Worm (Caenorhabditis elegans): ENCODE data around the gene ret-1.

The ret-1 gene

DNA sequence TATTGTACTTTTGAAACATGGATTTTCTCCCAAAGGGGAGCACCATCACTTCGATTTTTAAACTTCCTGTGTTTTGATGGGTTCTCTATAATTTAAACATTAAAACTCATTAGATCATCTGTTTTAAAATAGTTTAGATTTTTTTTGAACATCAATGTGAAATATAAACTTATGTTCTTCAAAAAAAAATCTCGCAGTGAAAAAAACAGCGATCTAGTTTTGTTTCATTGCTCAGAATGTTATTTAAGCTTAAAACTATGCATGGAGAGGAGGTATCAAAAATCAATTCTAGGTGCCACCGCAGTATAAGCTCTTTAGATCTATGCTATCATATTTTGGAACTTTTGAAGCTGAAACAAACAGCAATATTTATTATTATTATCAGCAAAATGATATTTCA is 21.0 kb upstream of the ret-1 start, which contains the start of gene gcy-14:
Gene gcy-14, minus strand, starts transcription at position 101 of the 400 bp plus-strand sequence.
- TF ChIP-seq lin-40 (tag; optimal IDR thresholded peaks at IDR 0.05): no peak
- no peak for TF ChIP-seq Y53G8AR.9 (GFP tag; conservative IDR thresholded peaks at IDR 0.05)
- no peak for TF ChIP-seq egl-18 (GFP tag; IDR thresholded peaks at IDR 0.05)
- TF ChIP-seq fkh-3 (tag; optimal IDR thresholded peaks at IDR 0.05): no peak
- TF ChIP-seq B0035.1 (tag; optimal IDR thresholded peaks at IDR 0.05): no peak
- no peak for TF ChIP-seq him-1 (tag; optimal IDR thresholded peaks at IDR 0.05)
- TF ChIP-seq cebp-2 (GFP tag; IDR thresholded peaks at IDR 0.05): no peak
- no peak for TF ChIP-seq hrde-1 (tag; optimal IDR thresholded peaks at IDR 0.05; ENCODE audit: borderline replicate concordance)
- TF ChIP-seq K12H6.12 (tag; optimal IDR thresholded peaks at IDR 0.05): no peak
- TF ChIP-seq cebp-1 (GFP tag; IDR thresholded peaks at IDR 0.05): no peak
- TF ChIP-seq cebp-1 (tag; optimal IDR thresholded peaks at IDR 0.05): no peak
- TF ChIP-seq rpc-1 (optimal IDR thresholded peaks at IDR 0.05): no peak
- TF ChIP-seq rpc-1 (tag; optimal IDR thresholded peaks at IDR 0.05): no peak
- no peak for TF ChIP-seq F57A8.1 (GFP tag; optimal IDR thresholded peaks at IDR 0.05)
- TF ChIP-seq F49E8.2 (tag; optimal IDR thresholded peaks at IDR 0.05; ENCODE audit: insufficient read depth): no peak
- TF ChIP-seq somi-1 (GFP tag; optimal IDR thresholded peaks at IDR 0.05): no peak
- no peak for TF ChIP-seq unc-62 (GFP tag; optimal IDR thresholded peaks at IDR 0.05)
- TF ChIP-seq mel-28 (tag; optimal IDR thresholded peaks at IDR 0.05; ENCODE audit: borderline replicate concordance): no peak
- no peak for TF ChIP-seq attf-6 (GFP tag; IDR thresholded peaks at IDR 0.05)
- no peak for TF ChIP-seq T26A5.8 (tag; optimal IDR thresholded peaks at IDR 0.05)
- no peak for TF ChIP-seq ztf-28 (GFP tag; IDR thresholded peaks at IDR 0.05)

DNA sequence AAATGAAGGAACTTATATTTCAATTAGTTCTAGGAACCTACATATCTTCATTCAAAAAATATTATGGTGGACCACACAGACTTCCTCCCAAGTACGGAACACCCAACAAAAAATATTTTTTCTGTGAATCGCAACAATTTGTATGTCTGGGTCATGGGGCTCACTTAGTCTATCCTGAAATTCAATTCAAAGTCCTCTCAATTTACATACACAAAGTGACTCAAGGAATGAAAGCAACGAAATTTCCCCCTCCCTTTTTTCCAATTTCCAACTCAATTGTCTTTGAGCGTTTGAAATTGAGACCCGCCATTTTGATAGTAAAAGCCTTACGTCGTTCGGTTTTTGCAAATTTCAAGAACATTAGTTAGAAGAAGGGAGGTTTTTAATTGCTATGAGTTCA is 12.2 kb upstream of the ret-1 start:
- TF ChIP-seq ztf-25 (GFP tag; IDR thresholded peaks at IDR 0.05) (no peak), rpc-1 (optimal IDR thresholded peaks at IDR 0.05) (no peak), rpc-1 (tag; optimal IDR thresholded peaks at IDR 0.05) (no peak), B0261.1 (tag; optimal IDR thresholded peaks at IDR 0.05) (no peak), Y56A3A.18 (GFP tag; IDR thresholded peaks at IDR 0.05) (no peak), F57A8.1 (GFP tag; optimal IDR thresholded peaks at IDR 0.05) (no peak), snpc-1.1 (tag; optimal IDR thresholded peaks at IDR 0.05; ENCODE audit: insufficient read depth) (no peak), mcd-1 (GFP tag; IDR thresholded peaks at IDR 0.05) (no peak), F52B5.7 (tag; optimal IDR thresholded peaks at IDR 0.05) (no peak), ceh-58 (GFP tag; IDR thresholded peaks at IDR 0.05) (no peak), lsl-1 (GFP tag; optimal IDR thresholded peaks at IDR 0.05) (no peak), repo-1 (tag; optimal IDR thresholded peaks at IDR 0.05) (no peak), ceh-40 (GFP tag; IDR thresholded peaks at IDR 0.05) (no peak), egl-44 (GFP tag; IDR thresholded peaks at IDR 0.05) (no peak), ZK185.1 (tag; optimal IDR thresholded peaks at IDR 0.05; ENCODE audit: poor library complexity, severe bottlenecking) (no peak), aptf-3 (GFP tag; IDR thresholded peaks at IDR 0.05) (no peak), hmg-1.2 (GFP tag; IDR thresholded peaks at IDR 0.05) (no peak)

DNA sequence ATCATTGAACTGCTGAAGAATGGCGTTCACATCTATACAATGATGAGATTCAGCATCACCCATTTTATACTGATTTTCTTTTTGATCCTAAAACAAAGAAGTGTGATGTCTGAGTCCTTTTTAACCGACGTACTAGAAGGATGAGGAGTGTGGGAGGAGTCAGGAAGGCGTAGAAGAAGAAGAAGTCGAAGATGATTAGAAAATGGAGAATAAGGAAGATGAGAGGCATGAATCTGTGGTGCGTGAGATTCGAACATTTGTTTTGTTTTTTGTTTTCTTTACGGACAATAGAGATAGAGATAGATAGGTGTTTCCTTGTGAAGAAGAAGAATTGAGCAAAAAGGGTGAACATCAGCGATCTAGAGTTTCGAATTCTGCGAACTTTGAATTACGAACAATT is 11.3 kb upstream of the ret-1 start, which contains the start of gene npr-13:
Gene npr-13, minus strand, starts transcription at position 101 of the 400 bp plus-strand sequence.
- TF ChIP-seq sdz-38 (tag; optimal IDR thresholded peaks at IDR 0.05): no peak
- no peak for TF ChIP-seq egl-18 (GFP tag; IDR thresholded peaks at IDR 0.05)
- no peak for TF ChIP-seq B0019.2 (GFP tag; conservative IDR thresholded peaks at IDR 0.05)
- no peak for TF ChIP-seq K12H6.12 (tag; optimal IDR thresholded peaks at IDR 0.05)
- TF ChIP-seq nhr-80 (tag; optimal IDR thresholded peaks at IDR 0.05): no peak
- TF ChIP-seq pbrm-1 (GFP tag; IDR thresholded peaks at IDR 0.05): no peak
- TF ChIP-seq F22D6.2 (tag; optimal IDR thresholded peaks at IDR 0.05): no peak
- no peak for TF ChIP-seq zim-3 (tag; optimal IDR thresholded peaks at IDR 0.05)
- no peak for TF ChIP-seq tlf-1 (GFP tag; optimal IDR thresholded peaks at IDR 0.05)
- no peak for TF ChIP-seq lin-54 (GFP tag; optimal IDR thresholded peaks at IDR 0.05)
- TF ChIP-seq nhr-120 (GFP tag; IDR thresholded peaks at IDR 0.05): no peak
- TF ChIP-seq attf-3 (GFP tag; conservative IDR thresholded peaks at IDR 0.05): no peak
- no peak for TF ChIP-seq ztf-3 (GFP tag; optimal IDR thresholded peaks at IDR 0.05)
- TF ChIP-seq somi-1 (GFP tag; optimal IDR thresholded peaks at IDR 0.05): no peak
- TF ChIP-seq aptf-3 (GFP tag; IDR thresholded peaks at IDR 0.05): no peak
- no peak for TF ChIP-seq F57A8.1 (GFP tag; optimal IDR thresholded peaks at IDR 0.05)
- TF ChIP-seq atf-7 (tag; optimal IDR thresholded peaks at IDR 0.05): no peak
- no peak for TF ChIP-seq nfya-1 (tag; optimal IDR thresholded peaks at IDR 0.05; ENCODE audit: borderline replicate concordance, insufficient read depth)

Measured in whole organism, young adult.